Worm (Caenorhabditis elegans): ENCODE measurements around the gene R09F10.8.
A peak's percentile ranks its signal among the peaks of the same experiment; 100 is the strongest.
"Not testable (repeated sequence)": the region's sequence is repeated elsewhere in the genome, so short reads cannot be mapped to it uniquely, and the experiment has no call there.

The R09F10.8 gene

ce11 chrX:8323371-8323770 is 2.9 kb downstream of the R09F10.8 start, which contains the start of gene R09F10.1:
Gene R09F10.1 (plus strand): TSS chrX:8323592.
- no peak for TF ChIP-seq bed-1 (GFP tag; IDR thresholded peaks at IDR 0.05)
- peak; percentile 14; the same call in 1 of the 2 replicates for TF ChIP-seq dox-1 (GFP tag; IDR thresholded peaks at IDR 0.05)
- TF ChIP-seq ztf-6 (GFP tag; IDR thresholded peaks at IDR 0.05) = no peak
- peak; percentile 72 for TF ChIP-seq nhr-80 (tag; optimal IDR thresholded peaks at IDR 0.05)
- no peak for TF ChIP-seq F57C9.4 (tag; optimal IDR thresholded peaks at IDR 0.05)
- TF ChIP-seq aptf-3 (GFP tag; IDR thresholded peaks at IDR 0.05) = no peak

- not testable (repeated sequence) for TF ChIP-seq mes-4 (tag; optimal IDR thresholded peaks at IDR 0.05); lsy-27 (tag; optimal IDR thresholded peaks at IDR 0.05; ENCODE audit: borderline replicate concordance, insufficient read depth); Y67H2A.10 (GFP tag; conservative IDR thresholded peaks at IDR 0.05)
These were observed 4.4 kb downstream of the R09F10.8 start, which contains the start of gene abu-9 for ce11 chrX:8321811-8322210. Gene abu-9 (plus strand): TSS chrX:8322111.

DNA sequence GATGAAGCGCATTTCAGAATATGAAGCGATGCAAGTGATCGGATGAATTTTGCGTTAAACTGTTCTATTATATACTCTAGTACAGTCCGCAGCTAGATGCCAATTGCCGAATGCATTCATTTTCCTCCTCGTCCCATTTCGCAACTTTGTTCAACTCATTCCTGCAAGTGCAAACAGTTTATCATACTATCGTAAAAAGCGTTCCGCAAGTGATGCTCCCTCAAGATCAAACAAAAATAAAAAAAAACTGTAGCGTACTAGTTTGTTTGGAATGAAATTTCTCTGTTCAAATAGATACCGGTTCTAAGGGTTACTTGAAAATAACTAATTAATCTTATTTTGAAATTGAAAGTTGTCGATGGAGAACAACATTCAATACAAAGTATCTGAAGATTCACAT is 5.4 kb downstream of the R09F10.8 start, which contains the start of gene pqn-57:
pqn-57 (minus strand) TSS at position 101 of the 400 bp plus-strand sequence.
- TF ChIP-seq ceh-91 (GFP tag; IDR thresholded peaks at IDR 0.05) (no peak), dpl-1 (GFP tag; optimal IDR thresholded peaks at IDR 0.05) (no peak)

DNA sequence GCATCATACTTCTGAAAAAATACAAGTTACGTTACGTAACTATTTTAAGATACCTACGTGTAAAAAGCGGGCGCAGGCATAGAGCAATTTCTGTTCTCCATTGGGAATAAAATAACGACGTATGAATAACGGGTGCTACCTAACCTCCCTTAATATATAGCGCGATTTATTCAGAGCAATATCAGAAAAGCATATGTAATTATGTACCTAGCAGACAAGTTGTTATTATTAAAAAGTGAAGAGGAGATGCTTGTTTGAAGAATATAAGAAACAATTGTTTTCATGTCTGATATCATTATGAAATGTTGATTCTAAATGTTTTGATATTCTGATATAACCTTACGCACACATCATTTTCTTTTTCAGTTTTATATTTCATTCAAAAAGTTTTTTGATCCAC is 7.3 kb downstream of the R09F10.8 start, which contains the start of gene srh-11:
srh-11 (minus strand) TSS at position 101 of the 400 bp plus-strand sequence.
- no peak for TF ChIP-seq tlf-1 (GFP tag; optimal IDR thresholded peaks at IDR 0.05)
- TF ChIP-seq ekl-4 (GFP tag; IDR thresholded peaks at IDR 0.05) = no peak
- TF ChIP-seq B0035.1 (tag; optimal IDR thresholded peaks at IDR 0.05) = no peak
- TF ChIP-seq rpc-1 (optimal IDR thresholded peaks at IDR 0.05) = no peak
- TF ChIP-seq rpc-1 (tag; optimal IDR thresholded peaks at IDR 0.05) = no peak
- no peak for TF ChIP-seq lin-26 (GFP tag; IDR thresholded peaks at IDR 0.05)
- TF ChIP-seq cebp-1 (GFP tag; IDR thresholded peaks at IDR 0.05) = no peak
- TF ChIP-seq cebp-1 (tag; optimal IDR thresholded peaks at IDR 0.05) = no peak
- no peak for TF ChIP-seq D2030.7 (GFP tag; IDR thresholded peaks at IDR 0.05)
- no peak for TF ChIP-seq him-1 (tag; optimal IDR thresholded peaks at IDR 0.05)
- no peak for TF ChIP-seq attf-6 (GFP tag; IDR thresholded peaks at IDR 0.05)
- no peak for TF ChIP-seq F49E8.2 (tag; optimal IDR thresholded peaks at IDR 0.05; ENCODE audit: insufficient read depth)

- TF ChIP-seq egl-18 (GFP tag; IDR thresholded peaks at IDR 0.05) (no peak), pha-4 (tag; optimal IDR thresholded peaks at IDR 0.05) (no peak), madf-10 (tag; optimal IDR thresholded peaks at IDR 0.05) (no peak), Y56A3A.18 (GFP tag; IDR thresholded peaks at IDR 0.05) (no peak), let-607 (tag; optimal IDR thresholded peaks at IDR 0.05) (no peak), Y67H2A.10 (GFP tag; conservative IDR thresholded peaks at IDR 0.05) (no peak), ztf-22 (GFP tag; optimal IDR thresholded peaks at IDR 0.05) (no peak), aptf-3 (GFP tag; IDR thresholded peaks at IDR 0.05) (no peak), madf-3 (GFP tag; IDR thresholded peaks at IDR 0.05) (no peak), C17E4.6 (GFP tag; IDR thresholded peaks at IDR 0.05) (no peak)
These were observed 14.7 kb downstream of the R09F10.8 start for ce11 chrX:8311590-8311989.

DNA sequence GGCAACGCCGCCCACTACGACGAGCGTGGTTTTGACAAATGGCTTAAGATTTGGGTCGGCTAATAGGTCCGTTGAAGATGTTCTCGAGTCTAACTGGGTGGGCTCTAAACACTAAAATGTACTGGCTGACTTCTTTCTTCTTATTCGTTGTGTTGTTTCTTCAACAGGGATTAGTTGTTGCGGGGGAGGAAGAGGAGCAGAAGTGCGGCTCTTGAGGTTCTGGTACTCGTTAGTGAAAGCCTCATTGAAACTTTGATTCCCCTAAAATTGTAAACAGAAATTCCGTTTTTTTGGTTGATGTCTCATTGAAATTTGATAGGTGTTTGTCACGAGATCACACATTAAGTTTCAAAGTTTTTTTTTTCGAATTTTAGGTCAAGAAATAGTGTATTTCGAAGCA is 15.5 kb downstream of the R09F10.8 start:
- TF ChIP-seq K11D2.4 (GFP tag; IDR thresholded peaks at IDR 0.05) = no peak
- no peak for TF ChIP-seq dpl-1 (GFP tag; optimal IDR thresholded peaks at IDR 0.05)
- TF ChIP-seq lag-1 (GFP tag; IDR thresholded peaks at IDR 0.05) = no peak
